Worm (Caenorhabditis elegans) whole organism, L4/young adult: ENCODE results near the gene cyl-1.

Source experiments
- W03F9.2 ChIP-seq: fragments of 150-350 bp; optimal IDR thresholded peaks from 2 replicates; lab custom pipeline; 2014; ENCODE audit warnings: missing biosample characterization, missing genetic modification characterization
- dao-5 ChIP-seq: sonication (generic microtip); optimal IDR thresholded peaks from 2 replicates; lab custom pipeline; 2016; ENCODE audit warnings: missing genotype, missing genetic modification characterization, moderate library complexity, missing compliant biosample characterization
- him-1 ChIP-seq: sonication (generic microtip); optimal IDR thresholded peaks from 2 replicates; lab custom pipeline; 2016; ENCODE audit warnings: missing genotype, missing genetic modification reagents, missing genetic modification characterization, missing compliant biosample characterization

ce11 chrV:11978179-11978578 is 15.3 kb downstream of the cyl-1 start, which contains the start of gene mif-2:
- no peak for TF ChIP-seq W03F9.2 (tag; lab: Kevin White, UChicago)
- no peak for TF ChIP-seq him-1 (tag; lab: Kevin White, UChicago)
- TF ChIP-seq dao-5 (tag; lab: Kevin White, UChicago) = no peak
